Worm (Caenorhabditis elegans) whole organism, midembryonic: Measurements from ENCODE around the gene irld-6.

Source experiments
- T22C8.4 ChIP-seq: fragments of 200-800 bp; sonication (Bioruptor generic); IDR thresholded peaks from 2 replicates; pipeline ENCODE4 v1.3.6; 2022; ENCODE audit warnings: missing genetic modification characterization, missing compliant biosample characterization
- flt-1 ChIP-seq: fragments of 200-800 bp; sonication (Bioruptor generic); IDR thresholded peaks from 2 replicates; pipeline ENCODE4 v1.3.6; 2022; ENCODE audit warnings: missing genetic modification characterization, missing compliant biosample characterization
- klf-2 ChIP-seq: fragments of 200-800 bp; sonication (Bioruptor generic); conservative IDR thresholded peaks from 2 replicates; pipeline ENCODE4 v1.3.6; 2022; ENCODE audit warnings: missing genetic modification reagents, missing genetic modification characterization, missing compliant biosample characterization
- med-1 ChIP-seq: sonication (generic microtip); optimal IDR thresholded peaks from 2 replicates; lab custom pipeline; 2017; ENCODE audit warnings: missing genetic modification characterization, mild to moderate bottlenecking, missing compliant biosample characterization, antibody characterized with exemption, missing genetic modification reagents; ENCODE audit not compliant: insufficient read depth
- ref-1 ChIP-seq: fragments of 200-800 bp; sonication (Bioruptor generic); conservative IDR thresholded peaks from 2 replicates; pipeline ENCODE4 v1.3.6; 2022; ENCODE audit warnings: missing genetic modification reagents, missing genetic modification characterization, missing compliant biosample characterization
- tab-1 ChIP-seq: fragments of 200-800 bp; sonication (Bioruptor generic); IDR thresholded peaks from 2 replicates; pipeline ENCODE4 v1.3.6; 2022; ENCODE audit warnings: missing genetic modification characterization, missing compliant biosample characterization

ce11 chrV:10776528-10777055 lies 20.0 kb upstream of the irld-6 start, which contains the start of gene D1054.5:
- no peak for TF ChIP-seq klf-2
- no peak for TF ChIP-seq flt-1 (GFP tag; lab: Robert Waterston, UW)
- TF ChIP-seq T22C8.4 (GFP tag; lab: Robert Waterston, UW) = no peak
- no peak for TF ChIP-seq med-1 (GFP tag; lab: Kevin White, UChicago)
- no peak for TF ChIP-seq ref-1
- no peak for TF ChIP-seq tab-1
